Worm (Caenorhabditis elegans): ENCODE results near the gene pes-23.
A peak's percentile ranks its signal among the peaks of the same experiment; 100 is the strongest.

pes-23 gene

DNA sequence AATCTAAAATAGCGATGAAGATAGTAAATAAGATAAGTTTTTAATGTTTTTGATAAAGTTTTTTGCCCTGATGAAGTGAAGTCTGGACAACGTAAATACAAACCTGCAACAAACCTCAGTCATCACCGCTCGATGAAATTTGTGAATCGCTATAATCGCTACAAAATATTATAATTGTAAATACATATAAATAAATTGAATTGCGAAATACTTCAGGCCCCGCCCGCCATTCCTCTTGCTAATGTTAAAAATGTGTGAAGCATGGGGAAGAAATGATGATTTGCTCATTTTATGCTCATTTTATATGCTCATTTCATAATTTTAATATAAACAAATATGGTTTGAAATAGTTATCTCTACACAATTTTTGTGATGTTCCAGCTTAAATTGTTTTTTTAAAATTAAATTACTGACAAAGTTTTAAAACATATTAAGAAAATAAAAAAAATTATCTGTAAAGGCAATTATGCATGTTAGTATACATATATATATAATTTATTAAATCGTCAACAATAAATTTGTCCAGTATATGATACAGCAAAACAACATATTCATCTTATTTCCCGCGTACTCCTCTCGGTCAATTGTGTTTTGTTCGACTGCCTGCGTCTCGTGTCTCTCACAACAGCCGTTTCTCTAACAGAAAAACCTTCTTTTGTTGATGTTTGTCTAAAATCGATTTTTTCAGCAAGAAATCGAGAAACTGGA lies 3.0 kb downstream of the pes-23 start, which contains the start of gene sid-5:
Gene sid-5 (plus strand): TSS at position 658 of the 708 bp plus-strand sequence.
- no peak for TF ChIP-seq nhr-80 (tag; optimal IDR thresholded peaks at IDR 0.05)
- TF ChIP-seq cebp-1 (GFP tag; IDR thresholded peaks at IDR 0.05) = peak; percentile 61; the same call in 1 of the 2 replicates
- peak; percentile 90 for TF ChIP-seq cebp-1 (tag; optimal IDR thresholded peaks at IDR 0.05)

DNA sequence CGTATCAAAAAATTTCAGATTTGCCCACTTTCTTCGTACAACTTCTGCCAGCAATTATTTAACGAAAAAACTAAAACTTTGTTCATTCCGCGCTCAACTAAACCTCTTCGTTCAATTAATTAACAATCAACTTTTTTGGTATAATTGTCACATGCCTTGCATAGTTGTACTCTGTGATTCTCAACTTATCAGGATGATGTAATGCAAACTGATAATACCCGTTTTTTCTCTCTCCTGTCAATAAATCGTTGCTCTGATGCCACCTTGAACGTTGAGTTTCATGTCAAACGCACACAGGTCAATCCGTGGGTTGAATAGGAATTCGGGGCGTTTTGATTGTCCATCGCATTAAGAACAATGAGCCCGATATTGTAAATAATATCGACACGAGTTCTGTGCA lies 4.4 kb downstream of the pes-23 start:
- TF ChIP-seq attf-6 (GFP tag; IDR thresholded peaks at IDR 0.05) (no peak), D2030.7 (GFP tag; IDR thresholded peaks at IDR 0.05) (no peak), lir-1 (GFP tag; conservative IDR thresholded peaks at IDR 0.05) (0 out of 2 replicates have a peak, but pooled peaks have one; percentile 14), madf-3 (GFP tag; IDR thresholded peaks at IDR 0.05) (no peak), ztf-28 (GFP tag; IDR thresholded peaks at IDR 0.05) (no peak), unc-62 (GFP tag; optimal IDR thresholded peaks at IDR 0.05) (peak; percentile 24), let-526 (GFP tag; IDR thresholded peaks at IDR 0.05) (no peak), cebp-1 (GFP tag; IDR thresholded peaks at IDR 0.05) (no peak), cebp-1 (tag; optimal IDR thresholded peaks at IDR 0.05) (peak; percentile 41), attf-5 (GFP tag; optimal IDR thresholded peaks at IDR 0.05) (no peak), aptf-2 (GFP tag; conservative IDR thresholded peaks at IDR 0.05) (no peak), ztf-22 (GFP tag; optimal IDR thresholded peaks at IDR 0.05) (peak; percentile 37), ceh-40 (GFP tag; IDR thresholded peaks at IDR 0.05) (no peak), nhr-80 (tag; optimal IDR thresholded peaks at IDR 0.05) (peak; percentile 83), pha-4 (tag; optimal IDR thresholded peaks at IDR 0.05) (peak; percentile 22), hsf-1 (GFP tag; IDR thresholded peaks at IDR 0.05) (no peak), egl-44 (GFP tag; IDR thresholded peaks at IDR 0.05) (no peak), unc-130 (GFP tag; optimal IDR thresholded peaks at IDR 0.05) (no peak), atf-7 (tag; optimal IDR thresholded peaks at IDR 0.05) (peak; percentile 46), ets-4 (GFP tag; optimal IDR thresholded peaks at IDR 0.05) (peak; percentile 13)

DNA sequence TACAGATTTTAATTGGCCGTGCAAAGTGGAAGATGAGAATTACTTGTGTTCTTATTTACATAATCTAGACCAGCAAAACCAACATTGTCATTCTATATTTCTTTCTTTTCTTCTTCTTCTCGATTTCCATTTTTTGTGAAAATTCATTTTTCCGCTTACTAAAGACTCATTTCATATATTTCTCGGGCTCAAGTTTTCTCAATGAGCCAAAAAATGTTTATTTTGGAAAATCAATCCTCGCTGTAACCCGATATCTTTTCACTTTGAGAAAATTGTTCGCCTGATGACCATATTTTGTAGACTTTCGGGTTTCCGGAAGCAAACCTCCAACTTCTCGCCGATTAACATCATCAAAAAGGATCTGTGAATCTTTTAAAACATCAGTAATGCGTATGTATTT lies 12.8 kb downstream of the pes-23 start, which contains the start of gene nhx-4:
Gene nhx-4 (plus strand): TSS at position 301 of the 400 bp plus-strand sequence.
- TF ChIP-seq rpc-1 (optimal IDR thresholded peaks at IDR 0.05) (no peak), rpc-1 (tag; optimal IDR thresholded peaks at IDR 0.05) (no peak), nhr-27 (tag; optimal IDR thresholded peaks at IDR 0.05) (no peak), snpc-1.1 (tag; optimal IDR thresholded peaks at IDR 0.05; ENCODE audit: insufficient read depth) (no peak), hsf-1 (GFP tag; IDR thresholded peaks at IDR 0.05) (no peak), Y53G8AR.9 (GFP tag; conservative IDR thresholded peaks at IDR 0.05) (no peak), dpff-1 (tag; optimal IDR thresholded peaks at IDR 0.05) (no peak), zfh-2 (GFP tag; conservative IDR thresholded peaks at IDR 0.05) (no peak), Y67H2A.10 (GFP tag; conservative IDR thresholded peaks at IDR 0.05) (no peak), hmg-20 (GFP tag; IDR thresholded peaks at IDR 0.05) (no peak)

DNA sequence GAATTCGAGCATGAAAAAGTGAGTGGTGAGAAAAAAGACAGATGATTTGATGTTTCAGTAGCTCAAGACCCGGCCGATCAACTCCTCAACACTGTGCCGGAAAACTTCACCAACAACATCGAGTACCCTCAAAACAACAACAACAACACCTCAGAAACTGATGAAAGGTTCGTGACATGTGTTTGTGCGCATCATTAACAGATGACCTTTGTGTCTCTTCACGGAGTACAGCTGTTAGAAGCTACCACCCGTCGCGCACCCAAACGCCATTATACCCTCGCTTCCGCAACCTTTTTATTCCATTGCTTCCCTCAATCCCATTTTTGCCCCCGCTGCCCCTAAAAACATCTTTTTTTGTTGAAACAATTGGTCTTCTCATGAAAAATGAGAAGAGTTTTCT lies 14.1 kb downstream of the pes-23 start:
- TF ChIP-seq ZK185.1 (tag; optimal IDR thresholded peaks at IDR 0.05; ENCODE audit: poor library complexity, severe bottlenecking) (no peak), tlf-1 (GFP tag; optimal IDR thresholded peaks at IDR 0.05) (no peak), F49E8.2 (tag; optimal IDR thresholded peaks at IDR 0.05; ENCODE audit: insufficient read depth) (no peak), cebp-1 (GFP tag; IDR thresholded peaks at IDR 0.05) (no peak), cebp-1 (tag; optimal IDR thresholded peaks at IDR 0.05) (no peak), ztf-28 (GFP tag; IDR thresholded peaks at IDR 0.05) (no peak), madf-10 (tag; optimal IDR thresholded peaks at IDR 0.05) (no peak), hlh-26 (GFP tag; conservative IDR thresholded peaks at IDR 0.05) (no peak), K11D2.4 (GFP tag; IDR thresholded peaks at IDR 0.05) (no peak), F57A8.1 (GFP tag; optimal IDR thresholded peaks at IDR 0.05) (no peak), nhr-27 (tag; optimal IDR thresholded peaks at IDR 0.05) (no peak), attf-5 (GFP tag; optimal IDR thresholded peaks at IDR 0.05) (no peak), sea-2 (GFP tag; IDR thresholded peaks at IDR 0.05) (no peak), ets-4 (GFP tag; optimal IDR thresholded peaks at IDR 0.05) (no peak), bed-2 (GFP tag; IDR thresholded peaks at IDR 0.05) (no peak), hrde-1 (tag; optimal IDR thresholded peaks at IDR 0.05; ENCODE audit: borderline replicate concordance) (no peak), T07F8.4 (tag; optimal IDR thresholded peaks at IDR 0.05) (no peak), aptf-3 (GFP tag; IDR thresholded peaks at IDR 0.05) (no peak), him-1 (tag; optimal IDR thresholded peaks at IDR 0.05) (no peak), mxl-1 (tag; optimal IDR thresholded peaks at IDR 0.05) (no peak)
